Worm (Caenorhabditis elegans) whole organism, late embryonic: ENCODE measurements around the gene col-148.

Experiments
- dve-1 ChIP-seq: sonication (generic microtip); optimal IDR thresholded peaks from 2 replicates; lab custom pipeline; 2017; ENCODE audit warnings: antibody characterized with exemption, mild to moderate bottlenecking, missing genetic modification characterization, missing compliant biosample characterization
- fkh-10 ChIP-seq: fragments of 150-350 bp; optimal IDR thresholded peaks from 2 replicates; lab custom pipeline; 2014; ENCODE audit warnings: missing biosample characterization, missing genetic modification reagents, missing genetic modification characterization
- fkh-6 ChIP-seq: sonication (generic microtip); optimal IDR thresholded peaks from 2 replicates; lab custom pipeline; 2016; ENCODE audit warnings: missing genetic modification characterization, missing compliant biosample characterization
- npax-4 ChIP-seq: sonication (generic microtip); optimal IDR thresholded peaks from 2 replicates; lab custom pipeline; 2016; ENCODE audit warnings: missing genetic modification characterization, missing compliant biosample characterization
- pha-4 ChIP-seq: fragments of 150-350 bp; optimal IDR thresholded peaks from 2 replicates; lab custom pipeline; 2018; ENCODE audit warnings: missing biosample characterization, missing genetic modification reagents, missing genetic modification characterization
- sox-2 ChIP-seq: fragments of 200-800 bp; sonication (Bioruptor generic); IDR thresholded peaks from 2 replicates; pipeline ENCODE4 v1.3.6; 2022; ENCODE audit warnings: missing genetic modification reagents, missing genetic modification characterization, missing compliant biosample characterization

- TF ChIP-seq dve-1 (tag; lab: Kevin White, UChicago) (no peak), pha-4 (no peak), fkh-10 (no peak), fkh-6 (tag; lab: Kevin White, UChicago) (no peak), sox-2 (no peak), npax-4 (no peak)
Measured at ce11 chrV:10260460-10260859, 18.9 kb downstream of the col-148 start, which contains the start of gene sri-18.
